Fruit fly (Drosophila melanogaster) whole organism, embryonic: ENCODE results near the gene CG14853.

Experiments
- BEAF-32 ChIP-seq: fragments of 200-800 bp; sonication (Bioruptor generic); optimal IDR thresholded peaks from 3 replicates; lab custom pipeline; 2017; ENCODE audit warnings: missing biosample characterization, missing genetic modification characterization, mild to moderate bottlenecking, moderate library complexity, missing genetic modification reagents
- CG10543 ChIP-seq: fragments of 200-800 bp; sonication (Bioruptor generic); optimal IDR thresholded peaks from 3 replicates; lab custom pipeline; 2017; ENCODE audit warnings: missing biosample characterization, mild to moderate bottlenecking, missing genetic modification characterization, moderate library complexity
- CG11247 ChIP-seq: fragments of 200-800 bp; sonication (Bioruptor generic); IDR thresholded peaks from 2 replicates; pipeline ENCODE4 v1.3.6; 2022; ENCODE audit warnings: missing biosample characterization, missing genetic modification characterization
- CG1233 ChIP-seq: fragments of 200-800 bp; sonication (Bioruptor generic); optimal IDR thresholded peaks from 4 replicates; lab custom pipeline; 2018; ENCODE audit warnings: missing biosample characterization, mild to moderate bottlenecking, missing genetic modification characterization
- CG12744 ChIP-seq: fragments of 200-800 bp; sonication (Bioruptor generic); optimal IDR thresholded peaks from 2 replicates; lab custom pipeline; 2016; ENCODE audit warnings: missing biosample characterization, missing genetic modification characterization
- CG15601 ChIP-seq: fragments of 200-800 bp; sonication (Bioruptor generic); optimal IDR thresholded peaks from 3 replicates; lab custom pipeline; 2019; ENCODE audit warnings: missing biosample characterization, mild to moderate bottlenecking, missing genetic modification characterization, moderate library complexity
- CG17385 ChIP-seq: fragments of 200-800 bp; sonication (Bioruptor generic); optimal IDR thresholded peaks from 3 replicates; lab custom pipeline; 2018; ENCODE audit warnings: missing biosample characterization, mild to moderate bottlenecking, missing genetic modification characterization
- CG17802 ChIP-seq: fragments of 200-800 bp; sonication (Bioruptor generic); optimal IDR thresholded peaks from 2 replicates; lab custom pipeline; 2018; ENCODE audit warnings: missing biosample characterization, mild to moderate bottlenecking, missing genetic modification characterization, moderate library complexity
- CG18476 ChIP-seq: fragments of 200-800 bp; sonication (Bioruptor generic); optimal IDR thresholded peaks from 2 replicates; lab custom pipeline; 2016; ENCODE audit warnings: missing biosample characterization, mild to moderate bottlenecking, missing genetic modification characterization
- CG2199 ChIP-seq: fragments of 200-800 bp; sonication (Bioruptor generic); IDR thresholded peaks from 3 replicates; pipeline ENCODE4 v1.3.6; 2022; ENCODE audit warnings: missing biosample characterization, missing genetic modification characterization
- CG3281 ChIP-seq: fragments of 200-800 bp; sonication (Bioruptor generic); optimal IDR thresholded peaks from 3 replicates; lab custom pipeline; 2017; ENCODE audit warnings: missing biosample characterization, mild to moderate bottlenecking, missing genetic modification characterization
- CG3407 ChIP-seq: fragments of 200-800 bp; sonication (Bioruptor generic); optimal IDR thresholded peaks from 2 replicates; lab custom pipeline; 2018; ENCODE audit warnings: missing biosample characterization, mild to moderate bottlenecking, missing genetic modification characterization
- CG34376 ChIP-seq: fragments of 200-800 bp; sonication (Bioruptor generic); optimal IDR thresholded peaks from 2 replicates; lab custom pipeline; 2018; ENCODE audit warnings: missing biosample characterization, mild to moderate bottlenecking, missing genetic modification characterization
- CG3847 ChIP-seq: fragments of 200-800 bp; sonication (Bioruptor generic); IDR thresholded peaks from 2 replicates; pipeline ENCODE4 v1.3.6; 2022; ENCODE audit warnings: missing biosample characterization, missing genetic modification characterization
- CG6254 ChIP-seq: fragments of 200-800 bp; sonication (Bioruptor generic); optimal IDR thresholded peaks from 3 replicates; lab custom pipeline; 2017; ENCODE audit warnings: mild to moderate bottlenecking, missing biosample characterization, missing genetic modification reagents, missing genetic modification characterization
- CG7987 ChIP-seq: fragments of 200-800 bp; sonication (Bioruptor generic); optimal IDR thresholded peaks from 2 replicates; lab custom pipeline; 2018; ENCODE audit warnings: missing biosample characterization, mild to moderate bottlenecking, missing genetic modification characterization, moderate library complexity
- CG8089 ChIP-seq: fragments of 200-800 bp; sonication (Bioruptor generic); optimal IDR thresholded peaks from 3 replicates; lab custom pipeline; 2016; ENCODE audit warnings: missing biosample characterization, missing genetic modification characterization
- CG8944 ChIP-seq: fragments of 200-800 bp; sonication (Bioruptor generic); optimal IDR thresholded peaks from 3 replicates; lab custom pipeline; 2016; ENCODE audit warnings: missing biosample characterization, missing genetic modification characterization
- CTCF ChIP-seq: fragments of 200-800 bp; sonication (Bioruptor generic); optimal IDR thresholded peaks from 2 replicates; lab custom pipeline; 2017; ENCODE audit warnings: missing biosample characterization, mild to moderate bottlenecking, missing genetic modification characterization, moderate library complexity
- CrebB ChIP-seq: fragments of 200-800 bp; sonication (Bioruptor generic); optimal IDR thresholded peaks from 3 replicates; lab custom pipeline; 2018; ENCODE audit warnings: missing biosample characterization, mild to moderate bottlenecking, missing genetic modification characterization
- Fer2 ChIP-seq: fragments of 200-800 bp; sonication (Bioruptor generic); optimal IDR thresholded peaks from 2 replicates; lab custom pipeline; 2018; ENCODE audit warnings: missing biosample characterization, mild to moderate bottlenecking, missing genetic modification characterization, moderate library complexity
- H2.0 ChIP-seq: fragments of 200-800 bp; sonication (Bioruptor generic); IDR thresholded peaks from 2 replicates; pipeline ENCODE4 v1.3.6; 2022; ENCODE audit warnings: missing biosample characterization, missing genetic modification characterization
- HmgD ChIP-seq: fragments of 200-800 bp; sonication (Bioruptor generic); optimal IDR thresholded peaks from 3 replicates; lab custom pipeline; 2016; ENCODE audit warnings: missing biosample characterization, missing genetic modification characterization
- Lpt ChIP-seq: fragments of >200 bp; optimal IDR thresholded peaks from 2 replicates; lab custom pipeline; 2018; ENCODE audit warnings: missing biosample characterization, missing genetic modification characterization
- Nf-YB ChIP-seq: fragments of 200-800 bp; sonication (Bioruptor generic); optimal IDR thresholded peaks from 3 replicates; lab custom pipeline; 2019; ENCODE audit warnings: missing biosample characterization, mild to moderate bottlenecking, missing genetic modification characterization, moderate library complexity
- NfI ChIP-seq: fragments of 200-800 bp; sonication (Bioruptor generic); optimal IDR thresholded peaks from 3 replicates; lab custom pipeline; 2018; ENCODE audit warnings: missing biosample characterization, mild to moderate bottlenecking, missing genetic modification characterization, moderate library complexity
- PHDP ChIP-seq: fragments of 200-800 bp; sonication (Bioruptor generic); optimal IDR thresholded peaks from 3 replicates; lab custom pipeline; 2018; ENCODE audit warnings: missing biosample characterization, mild to moderate bottlenecking, missing genetic modification characterization, moderate library complexity
- Ptx1 ChIP-seq: fragments of 200-800 bp; sonication (Bioruptor generic); IDR thresholded peaks from 2 replicates; pipeline ENCODE4 v1.3.6; 2022; ENCODE audit warnings: missing biosample characterization, missing genetic modification characterization
- Side ChIP-seq: fragments of 200-800 bp; sonication (Bioruptor generic); optimal IDR thresholded peaks from 2 replicates; lab custom pipeline; 2016; ENCODE audit warnings: missing biosample characterization, missing genetic modification characterization
- Six4 ChIP-seq: fragments of 200-800 bp; sonication (Bioruptor generic); optimal IDR thresholded peaks from 2 replicates; lab custom pipeline; 2016; ENCODE audit warnings: missing biosample characterization, missing genetic modification characterization
- Taf1 ChIP-seq: fragments of 200-800 bp; sonication (Bioruptor generic); IDR thresholded peaks from 2 replicates; pipeline ENCODE4 v1.3.6; 2022; ENCODE audit warnings: missing biosample characterization, missing genetic modification characterization
- Xbp1 ChIP-seq: fragments of 200-800 bp; sonication (Bioruptor generic); optimal IDR thresholded peaks from 3 replicates; lab custom pipeline; 2016; ENCODE audit warnings: missing biosample characterization, mild to moderate bottlenecking, missing genetic modification characterization
- ato ChIP-seq: fragments of 200-800 bp; sonication (Bioruptor generic); IDR thresholded peaks from 2 replicates; pipeline ENCODE4 v1.3.6; 2022; ENCODE audit warnings: missing biosample characterization, missing genetic modification characterization; ENCODE audit not compliant: partially characterized antibody
- dmrt11E ChIP-seq: fragments of 200-800 bp; sonication (Bioruptor generic); optimal IDR thresholded peaks from 3 replicates; lab custom pipeline; 2018; ENCODE audit warnings: missing biosample characterization, mild to moderate bottlenecking, missing genetic modification characterization, moderate library complexity
- dmrt99B ChIP-seq: fragments of 200-800 bp; sonication (Bioruptor generic); optimal IDR thresholded peaks from 2 replicates; lab custom pipeline; 2018; ENCODE audit warnings: missing biosample characterization, mild to moderate bottlenecking, missing genetic modification characterization, moderate library complexity
- ems ChIP-seq: fragments of 200-800 bp; sonication (Bioruptor generic); optimal IDR thresholded peaks from 3 replicates; lab custom pipeline; 2016; ENCODE audit warnings: missing biosample characterization, missing genetic modification characterization
- eve ChIP-seq, 2 experiments: fragments of >200 bp; optimal IDR thresholded peaks; 2 replicates each; lab custom pipeline; 2017; ENCODE audit warnings: missing biosample characterization in 2 of 2, missing genetic modification characterization in 2 of 2
- gcm2 ChIP-seq: fragments of 200-800 bp; sonication (Bioruptor generic); optimal IDR thresholded peaks from 2 replicates; lab custom pipeline; 2016; ENCODE audit warnings: missing biosample characterization, missing genetic modification characterization
- grn ChIP-seq: fragments of 200-800 bp; sonication (Bioruptor generic); optimal IDR thresholded peaks from 3 replicates; lab custom pipeline; 2017; ENCODE audit warnings: missing biosample characterization, missing genetic modification characterization
- lbe ChIP-seq: fragments of 200-800 bp; sonication (Bioruptor generic); optimal IDR thresholded peaks from 2 replicates; lab custom pipeline; 2016; ENCODE audit warnings: missing biosample characterization, mild to moderate bottlenecking, missing genetic modification characterization
- pfk ChIP-seq: fragments of 200-800 bp; sonication (Bioruptor generic); optimal IDR thresholded peaks from 2 replicates; lab custom pipeline; 2018; ENCODE audit warnings: missing biosample characterization, mild to moderate bottlenecking, missing genetic modification characterization, moderate library complexity
- psq ChIP-seq: fragments of 200-800 bp; sonication (Bioruptor generic); optimal IDR thresholded peaks from 2 replicates; lab custom pipeline; 2017; ENCODE audit warnings: missing biosample characterization, missing genetic modification characterization
- pum ChIP-seq: fragments of 200-800 bp; sonication (Bioruptor generic); optimal IDR thresholded peaks from 2 replicates; lab custom pipeline; 2016; ENCODE audit warnings: missing biosample characterization, missing genetic modification characterization
- repo ChIP-seq: fragments of 200-800 bp; sonication (Bioruptor generic); optimal IDR thresholded peaks from 2 replicates; lab custom pipeline; 2016; ENCODE audit warnings: missing biosample characterization, missing genetic modification characterization
- schlank ChIP-seq: fragments of 200-800 bp; sonication (Bioruptor generic); optimal IDR thresholded peaks from 2 replicates; lab custom pipeline; 2018; ENCODE audit warnings: missing biosample characterization, mild to moderate bottlenecking, missing genetic modification characterization
- shn ChIP-seq: fragments of 200-800 bp; sonication (Bioruptor generic); optimal IDR thresholded peaks from 3 replicates; lab custom pipeline; 2016; ENCODE audit warnings: missing biosample characterization, missing genetic modification characterization
- sim ChIP-seq: fragments of 200-800 bp; sonication (Bioruptor generic); IDR thresholded peaks from 2 replicates; pipeline ENCODE4 v1.3.6; 2022; ENCODE audit warnings: missing biosample characterization, missing genetic modification characterization
- stwl ChIP-seq: fragments of 200-800 bp; sonication (Bioruptor generic); optimal IDR thresholded peaks from 3 replicates; lab custom pipeline; 2018; ENCODE audit warnings: missing biosample characterization, mild to moderate bottlenecking, missing genetic modification characterization, moderate library complexity
- wdn ChIP-seq: fragments of 200-800 bp; sonication (Bioruptor generic); IDR thresholded peaks from 2 replicates; pipeline ENCODE4 v1.3.6; 2022; ENCODE audit warnings: missing biosample characterization, missing genetic modification characterization
- zen ChIP-seq: fragments of 200-800 bp; sonication (Bioruptor generic); optimal IDR thresholded peaks from 3 replicates; lab custom pipeline; 2018; ENCODE audit warnings: missing biosample characterization, mild to moderate bottlenecking, missing genetic modification characterization, moderate library complexity

Gene CG14853

dm6 chr3R:14608892-14609692 lies at the start of gene CG14853:
Gene CG14853 (plus strand): TSS chr3R:14609642.
- TF ChIP-seq eve (GFP tag; optimal IDR thresholded peaks at IDR 0.05; lab: Kevin White, UChicago) (peak in 1 of 2 experiments; percentile 68), Taf1 (GFP tag; lab: Robert Waterston, UW) (no peak), shn (GFP tag; lab: Kevin White, UChicago) (peak; percentile 9), CG3407 (GFP tag; lab: Kevin White, UChicago) (peak; percentile 36), CG8089 (peak; percentile 56), CG11247 (GFP tag; lab: Robert Waterston, UW) (peak; percentile 46), CG15601 (tag; lab: Kevin White, UChicago) (peak; percentile 83), zen (tag; lab: Kevin White, UChicago) (no peak), pfk (GFP tag; lab: Kevin White, UChicago) (peak; percentile 65), NfI (GFP tag; lab: Kevin White, UChicago) (peak; percentile 75), ems (peak; percentile 29), CG34376 (GFP tag; lab: Kevin White, UChicago) (peak; percentile 74), Nf-YB (peak; percentile 73), CG12744 (GFP tag; lab: Kevin White, UChicago) (peak; percentile 47), CG10543 (peak; percentile 40), stwl (tag; lab: Kevin White, UChicago) (no peak), H2.0 (GFP tag; lab: Robert Waterston, UW) (peak; percentile 75), CG17385 (GFP tag; lab: Kevin White, UChicago) (peak; percentile 77), Side (GFP tag; lab: Kevin White, UChicago) (no peak), CG6254 (GFP tag; lab: Kevin White, UChicago) (peak; percentile 63), CG7987 (GFP tag; lab: Kevin White, UChicago) (peak; percentile 87), CG17802 (tag; lab: Kevin White, UChicago) (no peak), Xbp1 (peak; percentile 90), CG8944 (GFP tag; lab: Kevin White, UChicago) (no peak), Ptx1 (peak; percentile 76), sim (peak; percentile 4; the same call in 1 of the 2 replicates), Six4 (GFP tag; lab: Kevin White, UChicago) (peak; percentile 44), ato (GFP tag; lab: Robert Waterston, UW) (no peak), gcm2 (GFP tag; lab: Kevin White, UChicago) (no peak), CG3847 (peak; percentile 69), Fer2 (tag; lab: Kevin White, UChicago) (peak; percentile 25), Lpt (GFP tag; lab: Kevin White, UChicago) (no peak), psq (peak; percentile 56), repo (GFP tag; lab: Kevin White, UChicago) (no peak), HmgD (no peak), CG18476 (no peak), CG2199 (GFP tag; lab: Robert Waterston, UW) (no peak), lbe (GFP tag; lab: Kevin White, UChicago) (no peak), wdn (GFP tag; lab: Robert Waterston, UW) (0 out of 2 replicates have a peak, but pooled peaks have one; percentile 5), BEAF-32 (no peak), CrebB (tag; lab: Kevin White, UChicago) (peak; percentile 14), grn (peak; percentile 34), dmrt11E (tag; lab: Kevin White, UChicago) (peak; percentile 33), CTCF (GFP tag; lab: Kevin White, UChicago) (peak; percentile 23), CG1233 (GFP tag; lab: Kevin White, UChicago) (peak; percentile 72), dmrt99B (tag; lab: Kevin White, UChicago) (peak; percentile 90), pum (GFP tag; lab: Kevin White, UChicago) (no peak), schlank (tag; lab: Kevin White, UChicago) (peak; percentile 47), PHDP (tag; lab: Kevin White, UChicago) (peak; percentile 94), CG3281 (GFP tag; lab: Kevin White, UChicago) (peak; percentile 59)
